Worm (Caenorhabditis elegans): ENCODE data around the gene itr-1.

itr-1 gene

DNA sequence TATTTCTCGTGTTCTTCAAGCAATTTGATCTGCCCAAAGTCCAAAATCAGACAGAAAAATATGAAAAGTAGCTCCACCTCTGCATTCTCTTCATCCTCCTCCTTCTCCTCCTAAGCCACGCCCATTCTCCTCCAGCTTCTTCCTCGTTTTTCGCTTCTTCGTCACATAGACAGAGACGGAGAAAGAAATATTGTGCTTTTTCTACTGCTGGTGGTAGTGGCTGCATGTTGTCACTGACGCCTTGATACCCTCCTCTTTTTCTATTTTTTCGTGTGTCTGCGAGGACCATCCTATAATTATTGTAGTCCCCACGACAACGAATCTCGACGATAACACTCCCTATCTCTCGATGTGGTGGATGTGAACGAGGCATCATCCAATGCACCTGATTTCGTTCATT lies 16.4 kb upstream of the itr-1 start, which contains the start of gene C08G9.1:
C08G9.1 (plus strand) TSS at position 175 of the 400 bp plus-strand sequence.
- TF ChIP-seq nhr-77 (tag; optimal IDR thresholded peaks at IDR 0.05) (no peak), ceh-82 (tag; optimal IDR thresholded peaks at IDR 0.05) (no peak), fos-1 (tag; optimal IDR thresholded peaks at IDR 0.05) (no peak), nhr-129 (tag; optimal IDR thresholded peaks at IDR 0.05) (peak; percentile 45), nhr-21 (tag; optimal IDR thresholded peaks at IDR 0.05) (no peak), unc-39 (tag; optimal IDR thresholded peaks at IDR 0.05) (no peak), sma-3 (GFP tag; optimal IDR thresholded peaks at IDR 0.05) (no peak), skn-1 (tag; optimal IDR thresholded peaks at IDR 0.05) (no peak), lin-13 (GFP tag; optimal IDR thresholded peaks at IDR 0.05) (no peak), ama-1 (optimal IDR thresholded peaks at IDR 0.05) (no peak), mdl-1 (tag; optimal IDR thresholded peaks at IDR 0.05) (no peak), gmeb-1 (tag; optimal IDR thresholded peaks at IDR 0.05) (no peak), peb-1 (tag; optimal IDR thresholded peaks at IDR 0.05) (no peak), snpc-4 (tag; optimal IDR thresholded peaks at IDR 0.05) (no peak), mab-5 (tag; optimal IDR thresholded peaks at IDR 0.05) (no peak), zag-1 (tag; optimal IDR thresholded peaks at IDR 0.05) (no peak), nhr-10 (tag; optimal IDR thresholded peaks at IDR 0.05) (no peak), dmd-4 (tag; optimal IDR thresholded peaks at IDR 0.05) (no peak), ztf-1 (GFP tag; conservative IDR thresholded peaks at IDR 0.05) (no peak), unc-55 (GFP tag; optimal IDR thresholded peaks at IDR 0.05) (peak; percentile 47), lin-11 (tag; optimal IDR thresholded peaks at IDR 0.05) (no peak), ceh-16 (tag; optimal IDR thresholded peaks at IDR 0.05) (no peak), unc-62 (GFP tag; optimal IDR thresholded peaks at IDR 0.05) (no peak), elt-1 (tag; optimal IDR thresholded peaks at IDR 0.05) (no peak), C34F6.9 (tag; optimal IDR thresholded peaks at IDR 0.05) (peak; percentile 12), nhr-6 (tag; optimal IDR thresholded peaks at IDR 0.05) (no peak), R02D3.7 (tag; optimal IDR thresholded peaks at IDR 0.05) (no peak), F13H6.1 (tag; optimal IDR thresholded peaks at IDR 0.05) (no peak), lsy-2 (tag; optimal IDR thresholded peaks at IDR 0.05) (peak in 1 of 2 experiments; percentile 0)

DNA sequence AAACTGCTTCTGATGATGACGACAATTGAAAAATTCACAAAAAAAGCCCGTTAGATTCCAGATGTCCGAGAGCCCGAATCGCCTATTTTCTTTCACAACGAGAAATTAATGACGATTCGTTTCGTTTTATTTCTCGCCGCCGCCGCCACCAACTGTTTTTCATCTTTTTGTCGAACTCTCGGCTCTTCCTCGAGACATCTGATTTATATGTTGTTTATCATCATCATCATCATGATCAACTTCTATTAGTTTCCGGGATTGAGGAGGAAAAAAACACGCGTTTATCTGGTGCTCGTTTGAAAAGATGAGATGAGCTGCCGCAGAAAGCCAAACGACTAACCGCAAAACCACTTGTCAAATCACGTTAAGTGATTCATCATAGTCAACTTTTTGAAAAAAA lies 15.5 kb upstream of the itr-1 start:
- TF ChIP-seq Y55F3AM.14 (GFP tag; optimal IDR thresholded peaks at IDR 0.05), result no peak
- peak; percentile 19 for TF ChIP-seq F13H6.1 (tag; optimal IDR thresholded peaks at IDR 0.05)
- TF ChIP-seq sem-4 (tag; optimal IDR thresholded peaks at IDR 0.05), result peak; percentile 78
- peak; percentile 9 for TF ChIP-seq C34F6.9 (tag; optimal IDR thresholded peaks at IDR 0.05)
- TF ChIP-seq sma-9 (GFP tag; optimal IDR thresholded peaks at IDR 0.05), result peak; percentile 57
- TF ChIP-seq sma-9 (tag; optimal IDR thresholded peaks at IDR 0.05), result no peak
- TF ChIP-seq ZK546.5 (tag; optimal IDR thresholded peaks at IDR 0.05), result no peak
- peak; percentile 18 for TF ChIP-seq nhr-129 (tag; optimal IDR thresholded peaks at IDR 0.05)

DNA sequence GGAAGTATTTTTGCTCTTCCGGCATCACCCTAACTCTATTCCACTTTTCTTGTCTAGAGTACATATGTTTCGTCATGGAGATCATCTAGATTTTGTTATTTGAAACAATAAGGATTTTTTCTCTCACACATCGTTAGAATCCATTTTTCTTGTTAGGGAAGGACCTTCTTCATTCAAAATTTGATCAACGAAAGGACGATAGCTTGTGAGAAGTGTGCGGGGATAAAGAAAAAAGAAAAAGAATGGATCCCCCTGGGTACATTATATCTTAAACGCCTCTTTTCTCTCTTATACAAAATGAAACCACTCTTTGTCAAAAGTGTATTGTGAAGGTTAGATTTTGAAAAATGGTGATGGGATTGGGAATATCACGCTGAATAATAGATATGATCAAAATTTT lies 13.4 kb upstream of the itr-1 start:
- TF ChIP-seq unc-62 (GFP tag; optimal IDR thresholded peaks at IDR 0.05) (no peak), lsy-2 (tag; optimal IDR thresholded peaks at IDR 0.05) (peak in 1 of 2 experiments; percentile 6), mab-5 (tag; optimal IDR thresholded peaks at IDR 0.05) (peak; percentile 69), snpc-4 (tag; optimal IDR thresholded peaks at IDR 0.05) (no peak), F13H6.1 (tag; optimal IDR thresholded peaks at IDR 0.05) (no peak)

DNA sequence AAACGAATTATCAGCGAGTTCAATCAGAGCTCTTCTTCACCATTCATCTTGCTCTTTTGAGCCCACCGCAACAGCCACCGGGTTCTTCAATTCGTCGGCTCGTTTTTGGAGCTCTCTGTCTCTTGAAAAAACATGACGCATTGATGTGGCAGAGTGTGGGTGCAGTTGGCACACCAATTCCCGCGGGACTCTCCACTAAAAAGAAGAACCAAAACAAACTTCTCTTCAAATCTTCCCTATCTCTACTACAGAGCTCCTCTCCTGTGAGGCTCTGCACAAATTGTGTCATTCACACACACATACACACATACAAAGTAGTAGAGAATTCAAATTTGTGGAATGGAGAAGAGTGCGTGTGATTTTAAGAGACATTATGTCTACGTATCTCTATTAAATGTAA lies 12.0 kb upstream of the itr-1 start:
- peak; percentile 26 for TF ChIP-seq nhr-129 (tag; optimal IDR thresholded peaks at IDR 0.05)
- peak; percentile 43 for TF ChIP-seq mab-5 (tag; optimal IDR thresholded peaks at IDR 0.05)
- TF ChIP-seq Y55F3AM.14 (GFP tag; optimal IDR thresholded peaks at IDR 0.05), result peak; percentile 4
- TF ChIP-seq mbf-1 (tag; optimal IDR thresholded peaks at IDR 0.05), result no peak
- TF ChIP-seq elt-3 (tag; optimal IDR thresholded peaks at IDR 0.05), result no peak
- TF ChIP-seq snpc-4 (tag; optimal IDR thresholded peaks at IDR 0.05), result peak; percentile 6

DNA sequence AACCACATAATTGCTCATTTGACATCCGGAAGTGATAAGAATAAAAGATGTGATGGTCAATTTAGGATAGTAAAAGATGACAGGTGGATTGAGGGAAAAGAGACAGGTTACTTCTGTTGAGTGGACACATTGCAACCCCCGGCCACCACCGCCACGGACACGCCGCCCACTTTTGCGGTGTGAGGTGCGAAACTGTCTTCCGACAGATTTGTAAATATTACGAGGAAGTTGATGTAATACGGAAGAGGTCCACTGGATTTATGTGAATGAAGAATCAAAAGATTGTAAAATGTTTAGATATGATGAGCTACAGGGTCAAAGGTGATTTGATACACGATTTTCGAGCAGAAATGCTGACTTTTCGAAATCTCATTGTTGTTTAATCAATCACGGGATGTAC lies 2.1 kb upstream of the itr-1 start, which contains the start of gene C08G9.2:
C08G9.2 (minus strand) TSS at position 101 of the 400 bp plus-strand sequence.
- no peak for TF ChIP-seq nhr-23 (tag; optimal IDR thresholded peaks at IDR 0.05)
- no peak for TF ChIP-seq F13H6.1 (tag; optimal IDR thresholded peaks at IDR 0.05)
- TF ChIP-seq lsy-2 (tag; optimal IDR thresholded peaks at IDR 0.05), result no peak
- no peak for TF ChIP-seq ceh-16 (tag; optimal IDR thresholded peaks at IDR 0.05)
- TF ChIP-seq nhr-77 (tag; optimal IDR thresholded peaks at IDR 0.05), result no peak
- TF ChIP-seq peb-1 (tag; optimal IDR thresholded peaks at IDR 0.05), result no peak
- TF ChIP-seq ama-1 (optimal IDR thresholded peaks at IDR 0.05), result no peak
- no peak for TF ChIP-seq nhr-10 (tag; optimal IDR thresholded peaks at IDR 0.05)
- TF ChIP-seq mbf-1 (tag; optimal IDR thresholded peaks at IDR 0.05), result no peak
- no peak for TF ChIP-seq aly-2 (tag; optimal IDR thresholded peaks at IDR 0.05)
- no peak for TF ChIP-seq sma-3 (GFP tag; optimal IDR thresholded peaks at IDR 0.05)
- TF ChIP-seq blmp-1 (tag; optimal IDR thresholded peaks at IDR 0.05; ENCODE audit: insufficient read depth), result no peak
- TF ChIP-seq ztf-11 (tag; optimal IDR thresholded peaks at IDR 0.05), result no peak
- TF ChIP-seq elt-3 (tag; optimal IDR thresholded peaks at IDR 0.05), result no peak
- no peak for TF ChIP-seq egl-27 (tag; optimal IDR thresholded peaks at IDR 0.05)
- no peak for TF ChIP-seq lin-13 (GFP tag; optimal IDR thresholded peaks at IDR 0.05)
- TF ChIP-seq C34F6.9 (tag; optimal IDR thresholded peaks at IDR 0.05), result no peak
- TF ChIP-seq nhr-12 (tag; optimal IDR thresholded peaks at IDR 0.05), result no peak
